Worm (Caenorhabditis elegans): Measurements from ENCODE around the gene egas-4.

Gene egas-4

DNA sequence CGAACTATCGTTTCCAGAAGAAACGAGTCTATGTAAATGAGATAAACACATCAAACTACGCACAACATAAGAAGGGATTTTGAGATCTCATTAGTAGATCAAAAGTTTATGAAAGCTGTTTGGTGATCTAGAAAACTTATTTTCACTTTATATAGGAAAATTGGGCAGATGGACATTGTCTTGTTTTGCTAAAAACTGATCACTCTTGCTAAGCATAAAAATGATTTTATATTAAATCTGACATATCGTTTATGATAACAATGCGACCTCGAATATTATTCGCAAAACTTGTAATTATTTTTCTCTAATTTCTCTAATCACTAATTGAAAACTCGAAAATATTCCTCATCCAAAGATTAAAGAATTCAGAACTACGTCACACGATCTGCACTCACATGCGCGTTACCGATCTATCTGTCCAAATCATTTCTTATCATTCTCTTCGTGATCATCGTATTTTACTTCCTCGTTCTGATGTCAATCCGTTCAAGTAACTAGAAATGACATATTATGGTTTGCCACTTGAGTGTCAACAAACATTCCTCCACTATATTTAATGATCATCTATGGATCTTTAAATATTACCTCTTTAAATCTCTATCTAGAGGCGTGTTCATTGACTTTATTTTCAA is 27.8 kb downstream of the egas-4 start, which contains the start of gene F55G1.7:
F55G1.7 (minus strand) TSS at position 51 of the 632 bp plus-strand sequence.
- TF ChIP-seq unc-62 (GFP tag; optimal IDR thresholded peaks at IDR 0.05): no peak

- TF ChIP-seq unc-62 (GFP tag; optimal IDR thresholded peaks at IDR 0.05): no peak
Measured at ce11 chrIV:7468638-7469037, 29.0 kb downstream of the egas-4 start.

DNA sequence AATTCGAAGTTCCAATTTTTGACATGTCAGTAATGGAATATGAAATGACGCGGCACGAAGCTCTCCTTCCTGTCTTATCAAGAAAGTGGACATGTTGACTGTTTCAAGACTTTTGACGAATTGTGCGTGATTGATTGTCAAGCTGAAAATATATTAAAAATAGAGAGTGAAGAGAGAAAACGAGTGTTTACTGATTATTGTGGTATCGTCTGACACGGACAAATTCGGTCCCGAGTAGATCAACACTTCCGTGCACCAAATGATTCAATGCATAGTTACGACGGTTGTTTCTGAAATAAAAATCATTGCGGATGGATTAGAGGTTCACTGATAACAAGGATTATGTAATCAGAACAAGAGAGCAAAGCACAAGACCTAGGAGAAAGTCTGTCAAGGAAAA is 30.5 kb downstream of the egas-4 start:
- TF ChIP-seq unc-62 (GFP tag; optimal IDR thresholded peaks at IDR 0.05): no peak

DNA sequence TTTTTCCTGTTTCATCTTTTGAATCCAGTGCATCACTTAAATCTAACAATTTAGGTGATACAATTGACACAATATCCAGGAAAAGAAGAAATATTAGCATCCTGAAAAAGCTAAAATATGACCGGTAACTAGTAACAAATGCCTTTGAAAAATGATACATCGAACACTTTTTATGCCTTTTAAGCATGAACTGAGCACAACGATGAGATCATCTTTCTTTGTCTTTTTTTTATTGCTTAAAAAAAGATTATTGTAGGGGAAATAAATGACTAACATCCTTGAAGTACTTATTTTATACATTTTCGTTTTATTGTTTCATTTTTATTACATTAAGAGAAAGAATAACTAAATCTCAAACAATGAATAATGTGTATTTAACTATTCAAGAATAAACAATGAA is 31.8 kb downstream of the egas-4 start, which contains the start of gene F13B6.3:
F13B6.3 (minus strand) TSS at position 101 of the 400 bp plus-strand sequence.
- TF ChIP-seq unc-62 (GFP tag; optimal IDR thresholded peaks at IDR 0.05): no peak

DNA sequence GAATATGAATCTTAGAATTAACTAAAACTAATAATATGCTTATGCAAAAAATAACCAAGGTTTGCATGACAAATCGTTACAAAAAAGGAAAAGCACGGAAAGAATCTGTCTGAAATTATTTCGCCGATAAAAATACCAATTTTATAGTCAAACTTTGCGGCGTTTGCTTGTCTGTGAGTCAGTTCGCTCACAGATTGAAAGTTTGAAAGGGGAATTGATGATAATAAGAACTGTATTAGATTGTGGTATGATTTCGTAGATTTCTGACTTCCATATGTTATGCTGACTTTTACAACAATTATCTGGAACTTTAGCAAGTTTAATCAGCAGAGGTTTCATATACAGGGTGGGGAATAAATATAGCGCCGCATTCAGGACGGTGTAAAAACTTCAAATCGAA is 37.4 kb downstream of the egas-4 start, which contains the start of gene F13B6.2:
F13B6.2 (minus strand) TSS at position 101 of the 400 bp plus-strand sequence.
- TF ChIP-seq unc-62 (GFP tag; optimal IDR thresholded peaks at IDR 0.05): no peak

DNA sequence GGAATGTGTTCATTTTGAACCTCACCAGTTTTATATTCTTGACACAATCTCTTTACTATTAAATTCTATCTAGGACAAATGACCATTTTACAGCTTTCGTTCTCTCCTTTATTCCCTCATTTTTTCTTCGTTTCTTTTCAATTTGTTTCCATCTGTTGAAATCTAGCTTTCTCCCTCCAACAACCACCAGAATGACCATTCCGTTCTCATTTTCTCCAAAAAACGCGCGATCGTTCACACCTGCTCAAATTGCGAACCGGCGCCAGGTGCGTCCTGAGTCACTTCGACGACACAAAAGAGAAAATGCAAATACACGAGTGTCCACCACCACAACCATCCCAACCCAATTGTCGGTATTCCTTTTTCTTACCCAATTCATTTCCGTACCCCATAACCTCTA is 41.4 kb downstream of the egas-4 start, which contains the start of gene F13B6.1:
F13B6.1 (plus strand) TSS at position 301 of the 400 bp plus-strand sequence.
- TF ChIP-seq unc-62 (GFP tag; optimal IDR thresholded peaks at IDR 0.05): no peak

- TF ChIP-seq unc-62 (GFP tag; optimal IDR thresholded peaks at IDR 0.05): no peak
Measured at ce11 chrIV:7454890-7455289, 42.8 kb downstream of the egas-4 start.

- no peak for TF ChIP-seq unc-62 (GFP tag; optimal IDR thresholded peaks at IDR 0.05)
Measured at ce11 chrIV:7453661-7454159, 43.9 kb downstream of the egas-4 start.

DNA sequence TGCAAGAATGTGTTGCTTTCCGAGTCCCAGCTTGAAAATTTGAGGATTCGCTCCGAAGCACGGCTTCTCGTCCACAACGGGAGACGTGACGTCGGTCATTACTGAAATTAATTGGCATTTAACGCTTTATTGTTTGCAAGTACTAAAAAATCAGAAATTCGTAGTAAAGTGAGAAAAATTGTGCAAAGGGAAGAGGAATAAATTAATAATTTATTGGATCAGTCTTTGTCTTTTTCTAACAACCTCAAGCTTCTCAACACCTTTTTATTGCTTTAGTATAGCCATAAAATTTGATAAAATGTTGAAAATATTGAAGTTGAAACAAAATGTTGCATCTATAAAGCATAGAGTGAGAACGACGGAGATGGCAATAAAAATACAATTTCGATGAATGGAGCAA is 46.3 kb downstream of the egas-4 start, which contains the start of gene tes-1:
tes-1 (minus strand) TSS at position 101 of the 400 bp plus-strand sequence.
- no peak for TF ChIP-seq unc-62 (GFP tag; optimal IDR thresholded peaks at IDR 0.05)

DNA sequence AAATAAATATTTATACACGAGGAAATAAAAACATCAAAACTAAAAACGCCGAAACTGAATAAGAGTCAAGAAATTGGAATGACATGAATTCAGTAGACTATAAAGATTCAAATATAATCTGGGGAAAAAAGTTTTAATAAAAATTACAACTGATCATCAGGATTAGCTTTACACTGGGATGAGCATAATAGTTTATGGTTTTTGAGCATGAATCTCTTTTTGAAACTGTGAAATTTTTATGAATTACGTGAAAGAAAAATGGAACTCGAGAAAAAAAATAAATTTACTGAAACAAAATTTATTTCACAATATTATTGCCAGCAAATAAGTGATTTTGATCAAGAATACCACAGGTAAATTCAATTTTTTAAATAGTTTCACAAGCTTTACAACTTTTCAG is 50.1 kb downstream of the egas-4 start, which contains the start of gene B0496.2:
B0496.2 (plus strand) TSS at position 301 of the 400 bp plus-strand sequence.
- TF ChIP-seq unc-62 (GFP tag; optimal IDR thresholded peaks at IDR 0.05): no peak

- no peak for TF ChIP-seq unc-62 (GFP tag; optimal IDR thresholded peaks at IDR 0.05)
Measured at ce11 chrIV:7445995-7446394, 51.7 kb downstream of the egas-4 start, which contains the start of gene B0496.1. Gene B0496.1 (plus strand): TSS chrIV:7446295.

- TF ChIP-seq unc-62 (GFP tag; optimal IDR thresholded peaks at IDR 0.05): no peak
Measured at ce11 chrIV:7445236-7445635, 52.4 kb downstream of the egas-4 start, which contains the start of gene valv-1. Gene valv-1 (minus strand): TSS chrIV:7445336.
